Fruit fly (Drosophila melanogaster) whole organism: Measurements from ENCODE around the gene CG9951.

Source experiments
- CG8478 ChIP-seq: fragments of >200 bp; optimal IDR thresholded peaks from 2 replicates; lab custom pipeline; 2018; ENCODE audit warnings: inconsistent platforms
- Dll ChIP-seq: fragments of >200 bp; optimal IDR thresholded peaks from 2 replicates; lab custom pipeline; 2017
- EcR ChIP-seq, 2 experiments: fragments of >200 bp; optimal IDR thresholded peaks; 2 replicates each; lab custom pipeline; 2017; ENCODE audit warnings: missing biosample characterization in 2 of 2, missing genetic modification characterization in 2 of 2, missing genetic modification reagents in 2 of 2
- pan ChIP-seq: fragments of >200 bp; optimal IDR thresholded peaks from 2 replicates; lab custom pipeline; 2017
- psq ChIP-seq: fragments of >200 bp; optimal IDR thresholded peaks from 2 replicates; lab custom pipeline; 2017
- usp ChIP-seq: fragments of >200 bp; optimal IDR thresholded peaks from 2 replicates; lab custom pipeline; 2017; ENCODE audit warnings: missing biosample characterization, missing genetic modification characterization, mixed read lengths

DNA sequence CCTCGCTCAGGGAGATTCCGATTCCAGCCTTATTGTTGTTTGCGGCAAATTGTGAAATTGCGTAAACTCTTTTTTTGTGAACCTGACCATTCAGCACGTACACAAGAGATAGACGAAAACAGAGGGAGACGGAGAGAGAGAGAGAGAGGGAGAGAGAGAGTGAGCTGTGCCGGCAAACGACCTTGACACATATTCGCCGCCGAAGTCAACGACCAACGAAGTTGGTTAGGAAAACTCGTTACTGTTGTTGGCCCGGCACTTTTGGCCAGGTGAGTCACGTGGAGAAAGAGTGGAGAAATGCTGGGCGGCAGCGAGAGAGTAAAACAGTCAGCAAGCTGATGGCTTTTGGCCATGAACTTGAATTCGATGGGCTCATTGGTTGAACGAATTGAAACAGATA lies 33.0 kb upstream of the CG9951 start:
- no peak for TF ChIP-seq CG8478
- TF ChIP-seq pan: no peak
- no peak for TF ChIP-seq psq (lab: Kevin White, UChicago)
- peak in 1 of 2 experiments; percentile 29 for TF ChIP-seq EcR (GFP tag; optimal IDR thresholded peaks at IDR 0.05; lab: Kevin White, UChicago)
- no peak for TF ChIP-seq usp (GFP tag; lab: Kevin White, UChicago)
- TF ChIP-seq Dll (lab: Kevin White, UChicago): no peak
